Fruit fly (Drosophila melanogaster): ENCODE data around the gene CG43232.

CG43232 gene

DNA sequence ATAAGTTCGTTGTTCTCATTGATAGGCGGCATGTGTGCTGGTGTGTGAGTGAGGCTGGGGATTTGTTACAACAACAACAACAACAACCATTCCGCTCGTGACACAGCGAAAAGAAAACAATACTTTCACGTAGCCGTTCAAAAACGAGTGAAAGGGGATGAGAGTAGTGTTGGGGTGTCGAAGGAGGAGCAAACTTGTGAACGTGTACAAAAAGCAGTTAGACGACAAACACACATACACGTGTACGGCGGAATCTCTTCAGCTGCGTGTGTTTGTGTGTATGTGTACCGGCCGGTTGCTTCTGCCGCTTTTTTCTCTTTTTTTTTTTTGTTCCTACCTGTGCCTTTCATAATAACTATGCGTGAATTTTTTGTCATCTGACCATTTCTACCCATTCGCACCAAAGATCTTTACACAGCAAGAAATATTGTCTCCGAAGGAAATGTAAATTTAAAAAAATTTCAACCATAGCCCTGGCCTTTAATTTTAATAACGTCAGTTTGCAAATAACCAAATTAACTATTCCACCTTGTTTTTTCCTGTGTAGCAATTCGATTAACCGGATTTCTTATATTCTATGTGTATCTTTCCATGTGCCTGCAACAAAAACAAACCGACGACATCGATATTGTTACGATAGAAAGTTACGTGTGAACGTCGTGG is 9.7 kb upstream of the CG43232 start (continued):
- TF ChIP-seq org-1 (GFP tag; optimal IDR thresholded peaks at IDR 0.05), result peak; percentile 48
- TF ChIP-seq CG12659 (GFP tag; optimal IDR thresholded peaks at IDR 0.05), result peak; percentile 52
- TF ChIP-seq CG12104 (GFP tag; optimal IDR thresholded peaks at IDR 0.05), result peak; percentile 1
- peak in 1 of 2 experiments; percentile 64 for TF ChIP-seq Pdp1 (GFP tag; optimal IDR thresholded peaks at IDR 0.05)
- peak; percentile 69 for TF ChIP-seq CG10267 (tag; optimal IDR thresholded peaks at IDR 0.05)
- no peak for TF ChIP-seq CG10209 (GFP tag; optimal IDR thresholded peaks at IDR 0.05)
- no peak for TF ChIP-seq chm (GFP tag; IDR thresholded peaks at IDR 0.05)
- TF ChIP-seq Med (GFP tag), result peak; percentile 93
- TF ChIP-seq al (GFP tag; IDR thresholded peaks at IDR 0.05), result no peak; the same call in 1 of the 2 replicates
- no peak for TF ChIP-seq Dp (GFP tag; optimal IDR thresholded peaks at IDR 0.05)
- peak; percentile 84; the same call in 1 of the 2 replicates for TF ChIP-seq CG14014 (GFP tag; IDR thresholded peaks at IDR 0.05)
- TF ChIP-seq dm (GFP tag; optimal IDR thresholded peaks at IDR 0.05), result peak; percentile 23
- no peak for TF ChIP-seq CG1832 (GFP tag; optimal IDR thresholded peaks at IDR 0.05)
- no peak for TF ChIP-seq CG3838 (GFP tag; optimal IDR thresholded peaks at IDR 0.05)
- TF ChIP-seq toy (GFP tag; IDR thresholded peaks at IDR 0.05), result no peak
- no peak for TF ChIP-seq Hand (GFP tag; optimal IDR thresholded peaks at IDR 0.05)
- TF ChIP-seq CG18619 (GFP tag; optimal IDR thresholded peaks at IDR 0.05), result peak; percentile 50
- peak; percentile 52 for TF ChIP-seq CG12236 (GFP tag; optimal IDR thresholded peaks at IDR 0.05)
- peak; percentile 76 for TF ChIP-seq lab (GFP tag; optimal IDR thresholded peaks at IDR 0.05)
- TF ChIP-seq NFAT (GFP tag; IDR thresholded peaks at IDR 0.05), result no peak
- TF ChIP-seq CG12219 (GFP tag; optimal IDR thresholded peaks at IDR 0.05), result peak; percentile 65
- peak; percentile 62 for TF ChIP-seq Chrac-16 (GFP tag; optimal IDR thresholded peaks at IDR 0.05)
- peak; percentile 52 for TF ChIP-seq Max (GFP tag; optimal IDR thresholded peaks at IDR 0.05)
- no peak for TF ChIP-seq Sry-β (GFP tag; optimal IDR thresholded peaks at IDR 0.05)
- TF ChIP-seq pum (GFP tag; optimal IDR thresholded peaks at IDR 0.05), result peak; percentile 57
- TF ChIP-seq vvl (GFP tag; IDR thresholded peaks at IDR 0.05), result peak; percentile 88; the same call in 1 of the 2 replicates
- no peak for TF ChIP-seq Jarid2 (GFP tag; optimal IDR thresholded peaks at IDR 0.05)
- peak; percentile 80 for TF ChIP-seq Neu2 (GFP tag; optimal IDR thresholded peaks at IDR 0.05; ENCODE audit: borderline replicate concordance)
- TF ChIP-seq CG15073 (GFP tag; optimal IDR thresholded peaks at IDR 0.05), result peak; percentile 8
- no peak for TF ChIP-seq Sox102F (GFP tag; optimal IDR thresholded peaks at IDR 0.05)
- peak; percentile 43 for TF ChIP-seq CG2202 (tag; optimal IDR thresholded peaks at IDR 0.05)
- TF ChIP-seq her (GFP tag; optimal IDR thresholded peaks at IDR 0.05), result peak; percentile 48
- TF ChIP-seq sob (GFP tag; IDR thresholded peaks at IDR 0.05), result peak; percentile 74; the same call in 1 of the 2 replicates
- TF ChIP-seq CG14710 (tag; optimal IDR thresholded peaks at IDR 0.05), result peak; percentile 60
- peak; percentile 57 for TF ChIP-seq CG10147 (GFP tag; optimal IDR thresholded peaks at IDR 0.05)
- peak; percentile 58 for TF ChIP-seq CG12744 (GFP tag; optimal IDR thresholded peaks at IDR 0.05)
- peak; percentile 53 for TF ChIP-seq CG3163 (GFP tag; optimal IDR thresholded peaks at IDR 0.05)
- TF ChIP-seq CrebB (tag; optimal IDR thresholded peaks at IDR 0.05), result no peak
- TF ChIP-seq Side (GFP tag; optimal IDR thresholded peaks at IDR 0.05), result peak; percentile 73
- TF ChIP-seq cg (GFP tag; optimal IDR thresholded peaks at IDR 0.05), result peak; percentile 90
- peak; percentile 34 for TF ChIP-seq Ets97D (GFP tag; optimal IDR thresholded peaks at IDR 0.05)
- no peak; the same call in 1 of the 2 replicates for TF ChIP-seq gsb (GFP tag; IDR thresholded peaks at IDR 0.05)
- peak; percentile 74 for TF ChIP-seq CG17829 (tag; optimal IDR thresholded peaks at IDR 0.05)
- TF ChIP-seq Bteb2 (GFP tag; optimal IDR thresholded peaks at IDR 0.05), result peak; percentile 32
- TF ChIP-seq CG1529 (GFP tag; optimal IDR thresholded peaks at IDR 0.05), result peak; percentile 75
- no peak for TF ChIP-seq lov (optimal IDR thresholded peaks at IDR 0.05)
- TF ChIP-seq lov (GFP tag; IDR thresholded peaks at IDR 0.05), result peak; percentile 69; the same call in 1 of the 3 replicates
- TF ChIP-seq Mad (GFP tag; optimal IDR thresholded peaks at IDR 0.05), result peak; percentile 63
- TF ChIP-seq CG17359 (tag; optimal IDR thresholded peaks at IDR 0.05), result peak; percentile 83
- peak; percentile 67; the same call in 1 of the 2 replicates for TF ChIP-seq seq (GFP tag; IDR thresholded peaks at IDR 0.05)
